Worm (Caenorhabditis elegans): Measurements from ENCODE around the gene jmjd-2.

The jmjd-2 gene

ce11 chrII:14251400-14251940, 8.1 kb upstream of the jmjd-2 start (continued):
- TF ChIP-seq dpl-1 (GFP tag; optimal IDR thresholded peaks at IDR 0.05): peak; percentile 96 to 97 (median 96)
- peak; percentile 40 for TF ChIP-seq fkh-10 (GFP tag; optimal IDR thresholded peaks at IDR 0.05)
- TF ChIP-seq unc-30 (tag; optimal IDR thresholded peaks at IDR 0.05): no peak
- TF ChIP-seq nhr-12 (tag; optimal IDR thresholded peaks at IDR 0.05): no peak
- peak; percentile 73 for TF ChIP-seq isw-1 (GFP tag; IDR thresholded peaks at IDR 0.05)
- peak; percentile 88 for TF ChIP-seq jun-1 (tag; optimal IDR thresholded peaks at IDR 0.05)
- peak; percentile 25 for TF ChIP-seq ceh-8 (GFP tag; optimal IDR thresholded peaks at IDR 0.05)
- peak; percentile 71 for TF ChIP-seq grh-1 (GFP tag; IDR thresholded peaks at IDR 0.05)
- TF ChIP-seq xbp-1 (tag; optimal IDR thresholded peaks at IDR 0.05): peak; percentile 90
- no peak for TF ChIP-seq zag-1 (tag; optimal IDR thresholded peaks at IDR 0.05)
- TF ChIP-seq skn-1 (tag; optimal IDR thresholded peaks at IDR 0.05): peak; percentile 29
- TF ChIP-seq egl-27 (tag; optimal IDR thresholded peaks at IDR 0.05): peak in 1 of 2 experiments; percentile 35
- no peak for TF ChIP-seq alr-1 (tag; optimal IDR thresholded peaks at IDR 0.05; ENCODE audit: borderline replicate concordance)
- peak; percentile 97 for TF ChIP-seq efl-1 (optimal IDR thresholded peaks at IDR 0.05)
- peak; percentile 95 to 100 for TF ChIP-seq efl-1 (GFP tag; optimal IDR thresholded peaks at IDR 0.05 in 1 of 2)
- peak; percentile 8 for TF ChIP-seq aha-1 (tag; optimal IDR thresholded peaks at IDR 0.05)
- peak; percentile 92 for TF ChIP-seq swsn-7 (tag; optimal IDR thresholded peaks at IDR 0.05)
- peak; percentile 96 to 97 for TF ChIP-seq lin-35 (GFP tag; optimal IDR thresholded peaks at IDR 0.05)
- peak; percentile 54 for TF ChIP-seq vab-15 (tag; optimal IDR thresholded peaks at IDR 0.05)
- peak; percentile 15 for TF ChIP-seq nhr-11 (tag; optimal IDR thresholded peaks at IDR 0.05)
- TF ChIP-seq F16B12.6 (tag; optimal IDR thresholded peaks at IDR 0.05): peak; percentile 54
- peak; percentile 86 for TF ChIP-seq sox-4 (tag; optimal IDR thresholded peaks at IDR 0.05)
- peak; percentile 81 for TF ChIP-seq hpl-2 (GFP tag; optimal IDR thresholded peaks at IDR 0.05)
- no peak for TF ChIP-seq unc-62 (GFP tag; optimal IDR thresholded peaks at IDR 0.05)
- TF ChIP-seq nhr-47 (tag; optimal IDR thresholded peaks at IDR 0.05): peak; percentile 97
- TF ChIP-seq C04F5.9 (tag; optimal IDR thresholded peaks at IDR 0.05): peak; percentile 71
- peak; percentile 76 to 85 (median 81) for TF ChIP-seq ceh-82 (tag; optimal IDR thresholded peaks at IDR 0.05)
- TF ChIP-seq C16A3.4 (tag; optimal IDR thresholded peaks at IDR 0.05): peak; percentile 74
- peak; percentile 98 for TF ChIP-seq nhr-71 (tag; optimal IDR thresholded peaks at IDR 0.05)
- TF ChIP-seq nhr-85 (tag): peak; percentile 98
- TF ChIP-seq fos-1 (tag; optimal IDR thresholded peaks at IDR 0.05): peak; percentile 63
- no peak for TF ChIP-seq nhr-76 (tag; optimal IDR thresholded peaks at IDR 0.05)
- TF ChIP-seq pax-3 (tag; optimal IDR thresholded peaks at IDR 0.05): peak; percentile 92
- TF ChIP-seq C34B4.2 (tag; optimal IDR thresholded peaks at IDR 0.05): no peak
- peak; percentile 1 to 92 for TF ChIP-seq ztf-11 (tag; optimal IDR thresholded peaks at IDR 0.05)
- TF ChIP-seq nhr-28 (tag; optimal IDR thresholded peaks at IDR 0.05): no peak
- peak; percentile 96 for TF ChIP-seq nhr-20 (tag; optimal IDR thresholded peaks at IDR 0.05)
- peak; percentile 95 for TF ChIP-seq unc-86 (tag; optimal IDR thresholded peaks at IDR 0.05)
- TF ChIP-seq hlh-4 (tag; optimal IDR thresholded peaks at IDR 0.05): no peak
- TF ChIP-seq hlh-17 (GFP tag; optimal IDR thresholded peaks at IDR 0.05; ENCODE audit: borderline replicate concordance): no peak
- peak; percentile 77 to 87 for TF ChIP-seq lsy-2 (tag; optimal IDR thresholded peaks at IDR 0.05)
- no peak for TF ChIP-seq tlp-1 (tag; optimal IDR thresholded peaks at IDR 0.05)
- TF ChIP-seq ztf-4 (tag; optimal IDR thresholded peaks at IDR 0.05): peak; percentile 87
- TF ChIP-seq lin-39 (tag; optimal IDR thresholded peaks at IDR 0.05): peak; percentile 71
- TF ChIP-seq ama-1 (optimal IDR thresholded peaks at IDR 0.05): peak; percentile 85
- peak; percentile 50 for TF ChIP-seq lin-15B (tag; optimal IDR thresholded peaks at IDR 0.05)
- TF ChIP-seq sup-37 (GFP tag; optimal IDR thresholded peaks at IDR 0.05): peak; percentile 72
- TF ChIP-seq nhr-237 (tag; optimal IDR thresholded peaks at IDR 0.05): peak; percentile 50
- TF ChIP-seq lir-3 (tag; optimal IDR thresholded peaks at IDR 0.05; ENCODE audit: poor library complexity): no peak
- peak; percentile 60 for TF ChIP-seq efl-3 (GFP tag; optimal IDR thresholded peaks at IDR 0.05)
- no peak for TF ChIP-seq Y116A8C.19 (tag; optimal IDR thresholded peaks at IDR 0.05; ENCODE audit: borderline replicate concordance)
- TF ChIP-seq pqm-1 (tag; optimal IDR thresholded peaks at IDR 0.05): no peak
- peak; percentile 93 for TF ChIP-seq egl-13 (tag; optimal IDR thresholded peaks at IDR 0.05)
